Worm (Caenorhabditis elegans): ENCODE data around the gene F07A11.5.

DNA sequence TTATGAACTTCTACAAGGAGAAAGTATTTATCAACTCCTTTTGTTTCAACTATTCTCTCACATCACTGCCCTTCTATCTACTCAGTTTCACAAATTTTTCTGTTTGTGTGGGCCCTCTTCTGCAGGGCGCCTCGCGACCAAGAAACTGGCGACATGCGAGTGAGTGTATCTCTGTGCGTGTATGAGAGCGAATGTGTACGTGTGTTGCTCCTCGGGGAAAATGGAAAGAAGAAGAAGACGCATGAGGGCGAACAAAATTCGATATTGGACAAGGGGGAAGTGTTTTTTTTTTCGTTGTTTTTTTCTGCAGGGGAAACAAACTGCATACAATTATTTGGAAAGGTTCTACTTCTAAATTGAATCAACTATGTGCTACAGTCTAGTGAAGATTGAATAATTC, 9.5 kb downstream of the F07A11.5 start:
- TF ChIP-seq unc-62 (GFP tag; optimal IDR thresholded peaks at IDR 0.05) (no peak), ztf-22 (GFP tag; optimal IDR thresholded peaks at IDR 0.05) (no peak), nfya-1 (tag; optimal IDR thresholded peaks at IDR 0.05; ENCODE audit: borderline replicate concordance, insufficient read depth) (no peak), snpc-4 (GFP tag; optimal IDR thresholded peaks at IDR 0.05) (no peak), snpc-4 (tag; optimal IDR thresholded peaks at IDR 0.05) (no peak), dox-1 (GFP tag; IDR thresholded peaks at IDR 0.05) (no peak)

Measured in whole organism, young adult.